Worm (Caenorhabditis elegans): ENCODE measurements around the gene F22B7.9.

Gene F22B7.9

ce11 chrIII:8658367-8658761 is 4.6 kb upstream of the F22B7.9 start (continued):
- TF ChIP-seq dmd-4 (tag; optimal IDR thresholded peaks at IDR 0.05; ENCODE audit: borderline replicate concordance): no peak
- TF ChIP-seq nfya-1 (tag; optimal IDR thresholded peaks at IDR 0.05): peak; percentile 58
- no peak for TF ChIP-seq sox-4 (tag; optimal IDR thresholded peaks at IDR 0.05)
- TF ChIP-seq unc-55 (GFP tag; optimal IDR thresholded peaks at IDR 0.05): peak; percentile 94
- peak; percentile 72 for TF ChIP-seq F13H6.1 (tag; optimal IDR thresholded peaks at IDR 0.05)
- TF ChIP-seq mec-3 (tag; optimal IDR thresholded peaks at IDR 0.05; ENCODE audit: borderline replicate concordance): no peak
- no peak for TF ChIP-seq ceh-22 (tag; optimal IDR thresholded peaks at IDR 0.05)
- no peak for TF ChIP-seq pag-3 (tag; optimal IDR thresholded peaks at IDR 0.05; ENCODE audit: borderline replicate concordance)

- TF ChIP-seq npax-4 (tag; optimal IDR thresholded peaks at IDR 0.05) (no peak), nhr-11 (tag; optimal IDR thresholded peaks at IDR 0.05) (no peak), ceh-14 (tag; optimal IDR thresholded peaks at IDR 0.05) (no peak), tbx-7 (tag; optimal IDR thresholded peaks at IDR 0.05) (no peak), hlh-6 (tag; optimal IDR thresholded peaks at IDR 0.05) (no peak), pat-9 (tag; optimal IDR thresholded peaks at IDR 0.05) (no peak), lin-11 (tag; optimal IDR thresholded peaks at IDR 0.05) (no peak), ceh-2 (tag; optimal IDR thresholded peaks at IDR 0.05) (no peak), ceh-34 (tag; optimal IDR thresholded peaks at IDR 0.05) (no peak), nfya-1 (tag; optimal IDR thresholded peaks at IDR 0.05) (no peak), ref-2 (tag; optimal IDR thresholded peaks at IDR 0.05) (no peak), C38D4.7 (GFP tag; optimal IDR thresholded peaks at IDR 0.05) (no peak), madf-2 (tag; optimal IDR thresholded peaks at IDR 0.05) (no peak), che-1 (tag; optimal IDR thresholded peaks at IDR 0.05) (no peak), ceh-30 (tag; optimal IDR thresholded peaks at IDR 0.05) (no peak), hlh-13 (GFP tag; optimal IDR thresholded peaks at IDR 0.05) (no peak), fkh-10 (GFP tag; optimal IDR thresholded peaks at IDR 0.05) (no peak), unc-55 (GFP tag; optimal IDR thresholded peaks at IDR 0.05) (no peak), hlh-15 (tag; optimal IDR thresholded peaks at IDR 0.05) (no peak), ama-1 (optimal IDR thresholded peaks at IDR 0.05) (no peak)
Measured at ce11 chrIII:8657676-8658366, 4.1 kb upstream of the F22B7.9 start.

- TF ChIP-seq elt-2 (tag; optimal IDR thresholded peaks at IDR 0.05) (peak; percentile 81), ama-1 (optimal IDR thresholded peaks at IDR 0.05) (no peak)
Measured at ce11 chrIII:8656957-8657356, 3.2 kb upstream of the F22B7.9 start.

ce11 chrIII:8656055-8656454 is 2.3 kb upstream of the F22B7.9 start:
- TF ChIP-seq ceh-22 (tag; optimal IDR thresholded peaks at IDR 0.05) (no peak), elt-2 (tag; optimal IDR thresholded peaks at IDR 0.05) (peak; percentile 67)

ce11 chrIII:8655412-8655811 is 1.7 kb upstream of the F22B7.9 start:
- TF ChIP-seq tbx-2 (tag; optimal IDR thresholded peaks at IDR 0.05) (no peak), nhr-11 (tag; optimal IDR thresholded peaks at IDR 0.05) (no peak), ceh-48 (tag; optimal IDR thresholded peaks at IDR 0.05) (no peak), hlh-6 (tag; optimal IDR thresholded peaks at IDR 0.05) (no peak), syd-9 (tag; optimal IDR thresholded peaks at IDR 0.05) (no peak), unc-42 (tag; optimal IDR thresholded peaks at IDR 0.05) (no peak), unc-86 (tag; optimal IDR thresholded peaks at IDR 0.05) (no peak), sox-2 (GFP tag; IDR thresholded peaks at IDR 0.05) (no peak), K02D7.2 (tag; optimal IDR thresholded peaks at IDR 0.05) (no peak), ceh-24 (tag; optimal IDR thresholded peaks at IDR 0.05) (no peak), ets-4 (tag; optimal IDR thresholded peaks at IDR 0.05) (no peak), ceh-6 (GFP tag; optimal IDR thresholded peaks at IDR 0.05) (no peak), hlh-13 (GFP tag; optimal IDR thresholded peaks at IDR 0.05) (no peak), tbx-7 (tag; optimal IDR thresholded peaks at IDR 0.05) (no peak)

Data from whole organism, late embryonic.